Worm (Caenorhabditis elegans): Measurements from ENCODE around the gene W04E12.4.

DNA sequence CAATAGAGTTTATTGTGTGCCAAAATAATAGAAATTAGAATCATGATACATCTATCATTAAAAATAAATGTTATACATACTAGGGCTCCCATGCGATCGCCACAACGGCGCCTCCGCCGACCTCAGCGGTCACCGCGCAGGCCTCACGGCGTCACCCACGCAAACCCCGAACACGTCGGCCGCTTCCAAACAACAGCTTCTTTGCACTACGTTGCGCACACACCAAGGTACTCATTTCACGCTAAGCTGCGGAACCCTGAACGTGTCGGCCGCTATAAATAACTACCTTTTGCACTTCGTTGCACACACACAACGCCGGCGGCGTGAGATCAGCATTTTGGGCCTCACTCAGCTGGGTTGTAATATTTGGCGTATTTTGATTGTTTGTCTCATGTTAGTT is 15.9 kb downstream of the W04E12.4 start:
- TF ChIP-seq nhr-76 (tag; optimal IDR thresholded peaks at IDR 0.05): no peak
- TF ChIP-seq fkh-10 (GFP tag; optimal IDR thresholded peaks at IDR 0.05): no peak
- no peak for TF ChIP-seq elt-2 (tag; optimal IDR thresholded peaks at IDR 0.05)
- no peak for TF ChIP-seq lin-15B (tag; optimal IDR thresholded peaks at IDR 0.05)
- no peak for TF ChIP-seq pha-4 (tag; optimal IDR thresholded peaks at IDR 0.05)
- no peak for TF ChIP-seq nfya-1 (tag; optimal IDR thresholded peaks at IDR 0.05; ENCODE audit: insufficient read depth)
